Fruit fly (Drosophila melanogaster): ENCODE results near the gene CG44774.

The CG44774 gene

DNA sequence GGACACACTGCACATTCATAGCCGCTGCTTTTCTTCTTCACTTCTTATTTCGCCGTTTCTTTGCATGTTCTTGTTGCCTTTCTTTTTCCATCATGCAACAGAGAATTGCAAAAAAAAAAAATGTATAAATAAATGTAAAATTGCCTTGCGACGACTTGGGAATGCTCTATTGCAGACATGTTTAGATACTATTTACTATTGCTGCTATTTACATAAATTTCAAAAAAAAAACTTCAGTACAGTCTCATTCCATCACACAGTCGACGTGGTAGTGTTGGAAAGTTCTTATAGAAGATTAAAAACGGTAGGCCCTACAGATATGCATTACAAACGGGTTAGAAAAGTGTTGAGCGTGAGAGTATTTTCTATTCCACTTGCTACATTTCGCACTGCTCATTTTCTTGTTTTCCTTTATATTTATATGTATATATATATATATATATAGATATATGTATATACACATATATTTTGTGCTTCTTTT is 26.1 kb downstream of the CG44774 start (continued):
- TF ChIP-seq CG9437 (GFP tag; optimal IDR thresholded peaks at IDR 0.05) (no peak), E2f1 (GFP tag; IDR thresholded peaks at IDR 0.05) (no peak), CG18476 (GFP tag; optimal IDR thresholded peaks at IDR 0.05) (no peak), kay (GFP tag; optimal IDR thresholded peaks at IDR 0.05) (no peak), sens (GFP tag) (peak; percentile 55), CG12391 (tag; optimal IDR thresholded peaks at IDR 0.05) (no peak), Sox102F (GFP tag; optimal IDR thresholded peaks at IDR 0.05) (no peak), CG1529 (GFP tag; optimal IDR thresholded peaks at IDR 0.05) (no peak), gro (GFP tag; optimal IDR thresholded peaks at IDR 0.05) (no peak), grau (tag; optimal IDR thresholded peaks at IDR 0.05) (peak; percentile 9)

DNA sequence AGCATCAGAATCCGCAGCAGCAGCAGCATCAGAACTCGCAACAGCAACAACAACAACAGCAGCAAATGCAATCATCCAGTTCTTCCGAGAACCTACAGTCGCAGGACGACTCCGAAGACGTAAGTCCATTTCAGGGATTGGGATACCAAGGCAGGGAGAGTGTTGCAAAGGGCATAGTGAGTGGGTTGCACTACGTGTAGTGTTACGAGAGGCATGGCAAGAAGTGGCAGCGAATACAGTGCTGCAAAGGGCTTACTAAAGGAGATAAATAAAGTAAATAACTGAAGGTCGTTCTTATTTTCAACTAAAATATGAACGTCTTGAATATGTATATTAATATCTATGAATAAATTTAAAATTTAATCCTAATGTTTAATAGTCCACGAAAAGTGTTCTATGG is 26.8 kb downstream of the CG44774 start:
- 0 out of 3 replicates have a peak, but pooled peaks have one; percentile 23 for TF ChIP-seq CG6791 (GFP tag; IDR thresholded peaks at IDR 0.05; ENCODE audit: partially characterized antibody)
- TF ChIP-seq NC2α (GFP tag; optimal IDR thresholded peaks at IDR 0.05) = no peak
- TF ChIP-seq rib (GFP tag; IDR thresholded peaks at IDR 0.05) = no peak
- peak; percentile 23 for TF ChIP-seq CG8290 (GFP tag; optimal IDR thresholded peaks at IDR 0.05)
- no peak for TF ChIP-seq CG8290 (tag; optimal IDR thresholded peaks at IDR 0.05)
- TF ChIP-seq bbx (GFP tag; IDR thresholded peaks at IDR 0.05; ENCODE audit: partially characterized antibody) = no peak
- no peak for TF ChIP-seq HmgZ (tag; optimal IDR thresholded peaks at IDR 0.05)
- TF ChIP-seq stwl (tag; optimal IDR thresholded peaks at IDR 0.05) = peak; percentile 99
- TF ChIP-seq CG17802 (tag; optimal IDR thresholded peaks at IDR 0.05) = no peak
- peak; percentile 23; the same call in 1 of the 2 replicates for TF ChIP-seq amos (GFP tag; IDR thresholded peaks at IDR 0.05; ENCODE audit: partially characterized antibody)
- TF ChIP-seq CG17568 (GFP tag; optimal IDR thresholded peaks at IDR 0.05) = no peak
- peak; percentile 26 for TF ChIP-seq CG10267 (tag; optimal IDR thresholded peaks at IDR 0.05)

DNA sequence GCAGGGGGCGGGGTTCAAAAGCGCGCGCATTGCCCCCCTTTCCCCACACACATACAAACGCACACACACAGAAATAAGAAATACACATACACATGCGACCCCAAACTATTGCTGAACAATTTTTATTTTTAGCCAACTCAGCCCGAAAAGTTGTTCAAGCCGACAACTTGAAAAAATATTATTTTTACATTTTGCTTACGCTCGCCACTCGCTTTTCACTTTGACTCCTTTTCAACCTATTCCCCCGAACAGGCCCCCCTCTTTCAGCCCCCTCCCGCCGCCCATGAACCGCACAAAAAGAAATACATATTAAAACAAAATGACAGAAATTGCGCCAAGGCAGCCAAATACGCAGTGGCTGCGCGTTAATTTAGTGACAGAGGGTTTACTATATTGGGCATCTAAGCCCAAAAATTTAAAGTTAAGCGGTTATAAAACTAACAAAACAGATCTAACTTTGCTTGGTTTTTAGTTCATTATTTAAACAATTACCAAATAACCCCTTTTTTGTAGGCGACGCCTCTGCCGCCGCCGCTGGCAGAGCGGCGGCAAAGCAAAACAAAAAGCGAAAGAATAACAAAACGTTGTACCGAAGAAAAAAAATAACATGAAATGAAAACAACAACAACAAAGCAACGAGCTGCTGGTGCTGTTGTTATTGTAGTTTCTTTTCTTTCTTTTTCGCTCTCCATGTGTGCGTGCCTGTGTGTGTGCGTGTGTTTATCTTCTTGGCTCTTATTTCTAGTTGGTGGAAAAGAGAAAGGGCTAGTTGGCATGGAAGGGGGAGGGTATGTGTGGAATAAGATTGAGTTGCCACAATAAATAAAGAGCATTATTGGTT is 27.7 kb downstream of the CG44774 start:
- TF ChIP-seq ato (GFP tag; IDR thresholded peaks at IDR 0.05; ENCODE audit: partially characterized antibody) (no peak), gt (GFP tag; IDR thresholded peaks at IDR 0.05) (peak; percentile 99), CG43689 (GFP tag; IDR thresholded peaks at IDR 0.05) (peak; percentile 99), stc (GFP tag; IDR thresholded peaks at IDR 0.05) (peak; percentile 100), CG4617 (GFP tag; optimal IDR thresholded peaks at IDR 0.05; ENCODE audit: borderline replicate concordance) (peak; percentile 100), onecut (GFP tag; IDR thresholded peaks at IDR 0.05) (peak; percentile 99), slbo (GFP tag; IDR thresholded peaks at IDR 0.05) (peak; percentile 100), CG11085 (GFP tag; IDR thresholded peaks at IDR 0.05) (peak; percentile 100), kni (GFP tag; optimal IDR thresholded peaks at IDR 0.05) (peak; percentile 92), CG4854 (GFP tag; optimal IDR thresholded peaks at IDR 0.05) (peak; percentile 99), pho (GFP tag; optimal IDR thresholded peaks at IDR 0.05) (peak; percentile 99), CG15601 (tag; optimal IDR thresholded peaks at IDR 0.05) (peak; percentile 99), h (optimal IDR thresholded peaks at IDR 0.05) (no peak), bbx (GFP tag; IDR thresholded peaks at IDR 0.05; ENCODE audit: partially characterized antibody) (no peak), Fer2 (tag; optimal IDR thresholded peaks at IDR 0.05) (peak; percentile 100), luna (GFP tag; optimal IDR thresholded peaks at IDR 0.05) (peak; percentile 99), ssp (GFP tag; IDR thresholded peaks at IDR 0.05) (peak; percentile 97), zfh1 (GFP tag; IDR thresholded peaks at IDR 0.05) (peak; percentile 100), Adf1 (GFP tag; IDR thresholded peaks at IDR 0.05) (peak; percentile 95), bcd (GFP tag; optimal IDR thresholded peaks at IDR 0.05) (peak; percentile 100), CG10209 (GFP tag; optimal IDR thresholded peaks at IDR 0.05) (peak; percentile 100), CG3995 (GFP tag; optimal IDR thresholded peaks at IDR 0.05) (peak; percentile 91), CG11398 (GFP tag; optimal IDR thresholded peaks at IDR 0.05) (peak; percentile 99), oc (tag; optimal IDR thresholded peaks at IDR 0.05) (peak; percentile 100), her (GFP tag; optimal IDR thresholded peaks at IDR 0.05) (peak; percentile 98), CG2116 (GFP tag; optimal IDR thresholded peaks at IDR 0.05) (peak; percentile 94), zen (tag; optimal IDR thresholded peaks at IDR 0.05) (peak; percentile 100)
